Fruit fly (Drosophila melanogaster): ENCODE results near the gene Bre1.

Gene Bre1

dm6 chr3L:5789663-5790062 is 4.3 kb downstream of the Bre1 start (continued):
- TF ChIP-seq CG15269 (tag; optimal IDR thresholded peaks at IDR 0.05): peak; percentile 38
- TF ChIP-seq stc (GFP tag; IDR thresholded peaks at IDR 0.05): peak; percentile 34; the same call in 1 of the 2 replicates
- TF ChIP-seq CG6272 (GFP tag; IDR thresholded peaks at IDR 0.05): no peak
- no peak for TF ChIP-seq fu2 (GFP tag; optimal IDR thresholded peaks at IDR 0.05)
- peak; percentile 71 for TF ChIP-seq CG1603 (tag; optimal IDR thresholded peaks at IDR 0.05)
- TF ChIP-seq gro (GFP tag; optimal IDR thresholded peaks at IDR 0.05): peak; percentile 74
- TF ChIP-seq CG16815 (GFP tag; optimal IDR thresholded peaks at IDR 0.05): no peak
- peak; percentile 84 for TF ChIP-seq scrt (GFP tag; optimal IDR thresholded peaks at IDR 0.05)
- TF ChIP-seq sc (optimal IDR thresholded peaks at IDR 0.05): no peak
- no peak for TF ChIP-seq sc (GFP tag; optimal IDR thresholded peaks at IDR 0.05)
- TF ChIP-seq ci (GFP tag; IDR thresholded peaks at IDR 0.05): no peak; the same call in 2 of the 3 replicates
- TF ChIP-seq da (GFP tag; optimal IDR thresholded peaks at IDR 0.05): no peak
- TF ChIP-seq CG1233 (GFP tag; optimal IDR thresholded peaks at IDR 0.05): no peak
- TF ChIP-seq CG7745 (tag; optimal IDR thresholded peaks at IDR 0.05): no peak
- TF ChIP-seq pfk (GFP tag; optimal IDR thresholded peaks at IDR 0.05): no peak
- TF ChIP-seq CG13424 (tag; optimal IDR thresholded peaks at IDR 0.05): peak; percentile 45
- peak; percentile 45 for TF ChIP-seq CG2116 (GFP tag; optimal IDR thresholded peaks at IDR 0.05)
- peak; percentile 24 for TF ChIP-seq grau (tag; optimal IDR thresholded peaks at IDR 0.05)
- TF ChIP-seq Abd-B (GFP tag; optimal IDR thresholded peaks at IDR 0.05): no peak
- TF ChIP-seq nom (GFP tag; optimal IDR thresholded peaks at IDR 0.05): no peak
- no peak for TF ChIP-seq Lpt (GFP tag; optimal IDR thresholded peaks at IDR 0.05)
- TF ChIP-seq CG31365 (tag; optimal IDR thresholded peaks at IDR 0.05): no peak
- TF ChIP-seq unc-4 (GFP tag; IDR thresholded peaks at IDR 0.05; ENCODE audit: partially characterized antibody): 0 out of 2 replicates have a peak, but pooled peaks have one; percentile 26
- TF ChIP-seq Doc3 (GFP tag; IDR thresholded peaks at IDR 0.05; ENCODE audit: partially characterized antibody): 0 out of 3 replicates have a peak, but pooled peaks have one; percentile 17
- TF ChIP-seq inv (GFP tag; IDR thresholded peaks at IDR 0.05; ENCODE audit: partially characterized antibody): no peak
- TF ChIP-seq CG11504 (tag; optimal IDR thresholded peaks at IDR 0.05): no peak
- TF ChIP-seq zfh2 (GFP tag; optimal IDR thresholded peaks at IDR 0.05): peak; percentile 38
- peak; percentile 65 for TF ChIP-seq CG13624 (GFP tag; optimal IDR thresholded peaks at IDR 0.05)
- TF ChIP-seq gem (tag; optimal IDR thresholded peaks at IDR 0.05): peak; percentile 57
- no peak for TF ChIP-seq MESR4 (GFP tag; optimal IDR thresholded peaks at IDR 0.05)
- TF ChIP-seq Ada2b (GFP tag; IDR thresholded peaks at IDR 0.05): peak; percentile 32; the same call in 1 of the 2 replicates
- TF ChIP-seq CG17186 (GFP tag; optimal IDR thresholded peaks at IDR 0.05): peak; percentile 37
- no peak for TF ChIP-seq Optix (GFP tag; IDR thresholded peaks at IDR 0.05)
- no peak for TF ChIP-seq CG9817 (tag; optimal IDR thresholded peaks at IDR 0.05)
- TF ChIP-seq PHDP (tag; optimal IDR thresholded peaks at IDR 0.05): peak; percentile 43
- peak; percentile 94 for TF ChIP-seq sens (GFP tag)
- TF ChIP-seq BEAF-32 (GFP tag; optimal IDR thresholded peaks at IDR 0.05): peak; percentile 30
- peak; percentile 63 for TF ChIP-seq CG15601 (tag; optimal IDR thresholded peaks at IDR 0.05)
- no peak for TF ChIP-seq bcd (GFP tag; optimal IDR thresholded peaks at IDR 0.05)
- TF ChIP-seq z (GFP tag; IDR thresholded peaks at IDR 0.05): no peak
- no peak for TF ChIP-seq CG14667 (GFP tag; IDR thresholded peaks at IDR 0.05)
- peak; percentile 37 for TF ChIP-seq CG12659 (GFP tag; optimal IDR thresholded peaks at IDR 0.05)
- no peak for TF ChIP-seq Sox102F (GFP tag; optimal IDR thresholded peaks at IDR 0.05)
- peak; percentile 34 for TF ChIP-seq CG3281 (GFP tag; optimal IDR thresholded peaks at IDR 0.05)
- TF ChIP-seq gsb (GFP tag; IDR thresholded peaks at IDR 0.05): no peak
- TF ChIP-seq dm (GFP tag; optimal IDR thresholded peaks at IDR 0.05): no peak
- no peak for TF ChIP-seq CG10431 (GFP tag; optimal IDR thresholded peaks at IDR 0.05)
- peak; percentile 8 for TF ChIP-seq CG18011 (GFP tag; optimal IDR thresholded peaks at IDR 0.05)
- TF ChIP-seq jigr1 (GFP tag; IDR thresholded peaks at IDR 0.05): no peak
- peak; percentile 100 for TF ChIP-seq grn (GFP tag; optimal IDR thresholded peaks at IDR 0.05)

All from whole organism, embryonic.